Worm (Caenorhabditis elegans) whole organism, L2 larva: ENCODE results near the gene ZK228.4.

Experiments
- C34F6.9 ChIP-seq: fragments of 150-350 bp; optimal IDR thresholded peaks from 2 replicates; lab custom pipeline; 2014; ENCODE audit warnings: missing biosample characterization, missing genetic modification characterization
- F13H6.1 ChIP-seq: sonication (generic microtip); optimal IDR thresholded peaks from 2 replicates; lab custom pipeline; 2016; ENCODE audit warnings: missing genetic modification characterization, missing compliant biosample characterization
- R02D3.7 ChIP-seq: fragments of 150-350 bp; optimal IDR thresholded peaks from 2 replicates; lab custom pipeline; 2014; ENCODE audit warnings: missing biosample characterization, missing genetic modification characterization
- ZK546.5 ChIP-seq: sonication (generic microtip); optimal IDR thresholded peaks from 2 replicates; lab custom pipeline; 2017; ENCODE audit warnings: missing biosample characterization, missing genetic modification characterization
- alr-1 ChIP-seq: fragments of 150-350 bp; optimal IDR thresholded peaks from 2 replicates; lab custom pipeline; 2014; ENCODE audit warnings: missing biosample characterization, missing genetic modification characterization
- ama-1 ChIP-seq: fragments of 150-350 bp; optimal IDR thresholded peaks from 2 replicates; lab custom pipeline; 2018; ENCODE audit warnings: inconsistent platforms
- blmp-1 ChIP-seq: sonication (generic microtip); optimal IDR thresholded peaks from 2 replicates; lab custom pipeline; 2017; ENCODE audit warnings: missing genetic modification characterization, mild to moderate bottlenecking, missing compliant biosample characterization, antibody characterized with exemption, moderate library complexity; ENCODE audit not compliant: insufficient read depth
- crh-2 ChIP-seq: sonication (generic microtip); optimal IDR thresholded peaks from 2 replicates; lab custom pipeline; 2017; ENCODE audit warnings: missing biosample characterization, missing genetic modification characterization
- dmd-4 ChIP-seq: sonication (generic microtip); optimal IDR thresholded peaks from 2 replicates; lab custom pipeline; 2017; ENCODE audit warnings: missing biosample characterization, missing genetic modification characterization
- egl-27 ChIP-seq: sonication (generic microtip); optimal IDR thresholded peaks from 3 replicates; lab custom pipeline; 2017; ENCODE audit warnings: missing biosample characterization, missing genetic modification reagents, missing genetic modification characterization
- elt-1 ChIP-seq: fragments of 150-350 bp; optimal IDR thresholded peaks from 2 replicates; lab custom pipeline; 2014; ENCODE audit warnings: missing biosample characterization, missing genetic modification characterization
- elt-3 ChIP-seq: sonication (generic microtip); optimal IDR thresholded peaks from 2 replicates; lab custom pipeline; 2017; ENCODE audit warnings: missing biosample characterization, missing genetic modification characterization
- gmeb-1 ChIP-seq: fragments of 150-350 bp; optimal IDR thresholded peaks from 2 replicates; lab custom pipeline; 2014; ENCODE audit warnings: missing biosample characterization, missing genetic modification characterization
- lin-11 ChIP-seq: fragments of 150-350 bp; sonication (generic microtip); optimal IDR thresholded peaks from 2 replicates; lab custom pipeline; 2014; ENCODE audit warnings: missing biosample characterization, missing genetic modification characterization, inconsistent platforms, mixed read lengths
- lin-13 ChIP-seq: fragments of 150-350 bp; optimal IDR thresholded peaks from 2 replicates; lab custom pipeline; 2014; ENCODE audit warnings: missing biosample characterization, missing genetic modification reagents, missing genetic modification characterization
- lsy-2 ChIP-seq, 2 experiments: fragments of 150-350 bp in 1 of 2; sonication (generic microtip) in 1 of 2; optimal IDR thresholded peaks; 2 replicates each; lab custom pipeline; 2014 to 2017; ENCODE audit warnings: missing biosample characterization in 2 of 2, missing genetic modification characterization in 2 of 2
- mab-5 ChIP-seq: fragments of 150-350 bp; optimal IDR thresholded peaks from 2 replicates; lab custom pipeline; 2014; ENCODE audit warnings: missing biosample characterization, missing genetic modification characterization
- mdl-1 ChIP-seq, 2 experiments: fragments of 150-350 bp in 1 of 2; sonication (generic microtip) in 1 of 2; optimal IDR thresholded peaks; 2 replicates each; lab custom pipeline; 2017; ENCODE audit warnings: missing biosample characterization in 2 of 2, missing genetic modification characterization in 2 of 2
- nhr-129 ChIP-seq: fragments of 150-350 bp; optimal IDR thresholded peaks from 2 replicates; lab custom pipeline; 2014; ENCODE audit warnings: missing biosample characterization, missing genetic modification characterization
- nhr-23 ChIP-seq: fragments of 150-350 bp; optimal IDR thresholded peaks from 2 replicates; lab custom pipeline; 2014; ENCODE audit warnings: missing biosample characterization, missing genetic modification reagents, missing genetic modification characterization
- nhr-237 ChIP-seq: fragments of 150-350 bp; optimal IDR thresholded peaks from 2 replicates; lab custom pipeline; 2014; ENCODE audit warnings: missing biosample characterization, missing genetic modification characterization
- nhr-25 ChIP-seq: fragments of 150-350 bp; sonication (generic microtip); optimal IDR thresholded peaks from 3 replicates; lab custom pipeline; 2014; ENCODE audit warnings: missing biosample characterization, missing genetic modification characterization
- nhr-6 ChIP-seq: fragments of 150-350 bp; optimal IDR thresholded peaks from 2 replicates; lab custom pipeline; 2014; ENCODE audit warnings: missing biosample characterization, missing genetic modification characterization
- nhr-77 ChIP-seq: fragments of 150-350 bp; optimal IDR thresholded peaks from 2 replicates; lab custom pipeline; 2014; ENCODE audit warnings: missing biosample characterization, missing genetic modification characterization
- peb-1 ChIP-seq: fragments of 150-350 bp; optimal IDR thresholded peaks from 2 replicates; lab custom pipeline; 2014; ENCODE audit warnings: missing biosample characterization, missing genetic modification characterization
- sem-4 ChIP-seq: fragments of 150-350 bp; optimal IDR thresholded peaks from 2 replicates; lab custom pipeline; 2014; ENCODE audit warnings: missing biosample characterization, missing genetic modification reagents, missing genetic modification characterization
- sma-9 ChIP-seq, 2 experiments: fragments of 150-350 bp in 1 of 2; sonication (generic microtip) in 1 of 2; optimal IDR thresholded peaks; 2 replicates each; lab custom pipeline; 2014 to 2016; ENCODE audit warnings: missing genetic modification characterization in 2 of 2, mild to moderate bottlenecking in 1 of 2, missing biosample characterization in 1 of 2, missing compliant biosample characterization in 1 of 2, missing genetic modification reagents in 1 of 2, moderate library complexity in 1 of 2
- snpc-4 ChIP-seq: fragments of 150-350 bp; optimal IDR thresholded peaks from 2 replicates; lab custom pipeline; 2014; ENCODE audit warnings: missing biosample characterization, missing genetic modification characterization
- unc-39 ChIP-seq: fragments of 150-350 bp; optimal IDR thresholded peaks from 2 replicates; lab custom pipeline; 2014; ENCODE audit warnings: missing biosample characterization, missing genetic modification characterization
- unc-55 ChIP-seq: fragments of 150-350 bp; sonication (generic microtip); optimal IDR thresholded peaks from 3 replicates; lab custom pipeline; 2014; ENCODE audit warnings: missing biosample characterization, missing genetic modification reagents, missing genetic modification characterization
- zag-1 ChIP-seq: fragments of 150-350 bp; optimal IDR thresholded peaks from 2 replicates; lab custom pipeline; 2014; ENCODE audit warnings: missing biosample characterization, missing genetic modification characterization
- ztf-11 ChIP-seq: sonication (generic microtip); optimal IDR thresholded peaks from 2 replicates; lab custom pipeline; 2017; ENCODE audit warnings: missing biosample characterization, missing genetic modification characterization
- ztf-4 ChIP-seq: fragments of 150-350 bp; optimal IDR thresholded peaks from 2 replicates; lab custom pipeline; 2014; ENCODE audit warnings: missing biosample characterization, missing genetic modification characterization

ZK228.4 gene

ce11 chrV:18491961-18492360 is 29.4 kb downstream of the ZK228.4 start, which contains the start of gene slo-1:
TSS of gene slo-1 (plus strand) at chrV:18492261.
- no peak for TF ChIP-seq sem-4 (tag; lab: Kevin White, UChicago)
- no peak for TF ChIP-seq alr-1 (tag; lab: Kevin White, UChicago)
- TF ChIP-seq snpc-4 = no peak

DNA sequence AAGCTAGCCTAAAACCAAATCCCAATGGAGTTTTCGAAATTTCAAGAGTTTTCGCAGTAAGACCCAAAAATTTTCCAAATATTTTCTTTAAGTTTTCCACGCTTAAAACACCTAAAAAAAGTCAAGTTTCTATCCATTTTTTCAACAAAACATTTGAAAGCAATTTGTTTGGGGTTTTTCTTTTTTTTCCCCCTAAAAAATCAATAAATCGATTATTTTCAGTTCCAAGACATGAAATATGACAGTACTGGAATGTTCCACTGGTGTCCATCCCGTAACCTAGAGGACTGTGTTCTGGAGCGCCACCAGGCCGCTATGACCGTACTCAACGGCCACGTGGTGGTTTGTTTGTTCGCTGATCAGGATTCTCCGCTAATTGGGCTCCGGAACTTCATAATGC is 42.0 kb downstream of the ZK228.4 start:
- TF ChIP-seq nhr-25 (no peak), F13H6.1 (tag; lab: Kevin White, UChicago) (no peak), dmd-4 (tag; lab: Kevin White, UChicago) (no peak), zag-1 (tag; lab: Kevin White, UChicago) (no peak), mdl-1 (tag; optimal IDR thresholded peaks at IDR 0.05; lab: Kevin White, UChicago) (no peak), R02D3.7 (tag; lab: Kevin White, UChicago) (no peak), nhr-129 (tag; lab: Kevin White, UChicago) (no peak), ztf-4 (tag; lab: Kevin White, UChicago) (no peak), nhr-6 (tag; lab: Kevin White, UChicago) (no peak), ZK546.5 (tag; lab: Kevin White, UChicago) (no peak), egl-27 (tag; lab: Kevin White, UChicago) (no peak), lsy-2 (tag; optimal IDR thresholded peaks at IDR 0.05; lab: Kevin White, UChicago) (no peak), elt-3 (no peak), sma-9 (GFP tag; optimal IDR thresholded peaks at IDR 0.05; lab: Kevin White, UChicago) (no peak), sma-9 (tag; optimal IDR thresholded peaks at IDR 0.05; lab: Kevin White, UChicago) (no peak), gmeb-1 (tag; lab: Kevin White, UChicago) (no peak)

DNA sequence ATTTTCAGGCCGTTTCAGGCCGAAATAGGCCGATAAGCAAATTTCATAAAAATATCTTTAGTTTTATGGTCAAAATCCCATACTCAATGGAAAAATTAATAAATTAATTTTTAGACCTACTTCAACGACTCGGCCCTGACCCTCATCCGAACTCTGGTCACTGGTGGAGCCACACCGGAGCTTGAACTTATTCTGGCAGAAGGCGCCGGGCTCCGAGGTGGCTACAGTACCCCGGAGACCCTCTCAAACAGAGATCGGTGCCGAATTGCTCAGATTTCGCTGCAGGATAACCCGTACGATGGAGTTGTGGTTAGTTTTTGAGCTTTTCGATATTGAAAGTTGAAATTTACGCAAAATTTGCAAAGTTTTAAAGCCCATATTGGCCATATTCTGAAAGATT is 44.2 kb downstream of the ZK228.4 start:
- TF ChIP-seq elt-3 (no peak), C34F6.9 (tag; lab: Kevin White, UChicago) (no peak), nhr-237 (no peak)
- TF ChIP-seq, all 48 proteins: peak for 0

DNA sequence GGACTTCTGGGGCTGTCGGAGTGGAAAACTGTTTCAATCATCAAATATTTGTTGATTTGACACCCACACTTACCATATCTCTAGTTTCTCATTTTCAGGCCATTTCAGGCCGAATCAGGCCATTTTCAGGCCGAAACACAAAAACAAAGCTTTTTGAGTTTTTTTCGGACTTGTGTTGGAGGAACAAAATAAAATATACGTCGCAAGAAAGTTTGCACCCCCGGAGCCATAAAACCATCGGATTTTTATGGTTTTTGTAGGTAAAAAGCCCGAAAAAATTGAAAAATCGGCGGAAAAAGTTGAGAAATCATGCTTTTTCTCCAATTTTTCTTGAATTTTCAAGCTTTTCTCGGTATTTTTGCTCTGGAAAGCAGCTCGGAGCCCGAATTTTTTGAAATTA is 46.0 kb downstream of the ZK228.4 start, which contains the start of gene Y51A2D.1:
TSS of gene Y51A2D.1 (plus strand) at position 301 of the 400 bp plus-strand sequence.
- TF ChIP-seq alr-1 (tag; lab: Kevin White, UChicago) (no peak), peb-1 (tag; lab: Kevin White, UChicago) (no peak), lin-11 (tag; lab: Kevin White, UChicago) (no peak), nhr-77 (tag; lab: Kevin White, UChicago) (no peak), ztf-11 (no peak), blmp-1 (tag; lab: Kevin White, UChicago) (no peak), mab-5 (tag; lab: Kevin White, UChicago) (no peak), unc-39 (tag; lab: Kevin White, UChicago) (no peak), elt-1 (tag; lab: Kevin White, UChicago) (no peak), ama-1 (lab: Kevin White, UChicago) (no peak), ztf-4 (tag; lab: Kevin White, UChicago) (no peak), gmeb-1 (tag; lab: Kevin White, UChicago) (no peak), lin-13 (GFP tag; lab: Kevin White, UChicago) (no peak), elt-3 (no peak), dmd-4 (tag; lab: Kevin White, UChicago) (no peak), sma-9 (GFP tag; optimal IDR thresholded peaks at IDR 0.05; lab: Kevin White, UChicago) (no peak), sma-9 (tag; optimal IDR thresholded peaks at IDR 0.05; lab: Kevin White, UChicago) (no peak), nhr-129 (tag; lab: Kevin White, UChicago) (no peak), unc-55 (GFP tag; lab: Kevin White, UChicago) (no peak), nhr-6 (tag; lab: Kevin White, UChicago) (no peak)

ce11 chrV:18511847-18512246 is 49.3 kb downstream of the ZK228.4 start:
- TF ChIP-seq blmp-1 (tag; lab: Kevin White, UChicago) = no peak
- TF ChIP-seq crh-2 (tag; lab: Kevin White, UChicago) = no peak
- TF ChIP-seq lin-13 (GFP tag; lab: Kevin White, UChicago) = no peak
- no peak for TF ChIP-seq R02D3.7 (tag; lab: Kevin White, UChicago)
- no peak for TF ChIP-seq egl-27 (tag; lab: Kevin White, UChicago)
- no peak for TF ChIP-seq nhr-23
